Worm (Caenorhabditis elegans) whole organism, L4 larva: ENCODE data around the gene F37H8.6.

ENCODE experiments used
- F10B5.3 ChIP-seq: sonication (generic microtip); optimal IDR thresholded peaks from 2 replicates; lab custom pipeline; 2016; ENCODE audit warnings: mild to moderate bottlenecking, missing genetic modification characterization, missing compliant biosample characterization
- F26F4.8 ChIP-seq: fragments of 200-800 bp; sonication (Bioruptor generic); conservative IDR thresholded peaks from 2 replicates; pipeline ENCODE4 v1.3.6; 2022; ENCODE audit warnings: missing genetic modification characterization, missing compliant biosample characterization
- R02D3.7 ChIP-seq: fragments of 150-350 bp; sonication (generic microtip); optimal IDR thresholded peaks from 3 replicates; lab custom pipeline; 2014; ENCODE audit warnings: missing biosample characterization, missing genetic modification characterization
- Y105C5A.15 ChIP-seq: fragments of 200-800 bp; sonication (Bioruptor generic); IDR thresholded peaks from 2 replicates; pipeline ENCODE4 v1.3.6; 2022; ENCODE audit warnings: missing genetic modification characterization, missing compliant biosample characterization
- Y48G9A.11 ChIP-seq: fragments of 200-800 bp; sonication (Bioruptor generic); IDR thresholded peaks from 2 replicates; pipeline ENCODE4 v1.3.6; 2022; ENCODE audit warnings: missing genetic modification reagents, missing genetic modification characterization, missing compliant biosample characterization
- Y75B8A.6 ChIP-seq: fragments of 200-800 bp; sonication (Bioruptor generic); IDR thresholded peaks from 2 replicates; pipeline ENCODE4 v1.3.6; 2022; ENCODE audit warnings: missing genetic modification reagents, missing genetic modification characterization, missing compliant biosample characterization
- ZK337.2 ChIP-seq: fragments of 200-800 bp; sonication (Bioruptor generic); IDR thresholded peaks from 2 replicates; pipeline ENCODE4 v1.3.6; 2022; ENCODE audit warnings: missing genetic modification reagents, missing genetic modification characterization, missing compliant biosample characterization
- aha-1 ChIP-seq: fragments of 150-350 bp; peaks from one replicate; lab custom pipeline; 2014; ENCODE audit warnings: missing biosample characterization, missing genetic modification characterization
- aly-2 ChIP-seq: sonication (generic microtip); optimal IDR thresholded peaks from 2 replicates; lab custom pipeline; 2018; ENCODE audit warnings: missing biosample characterization, missing genetic modification characterization
- arid-1 ChIP-seq: fragments of 200-800 bp; sonication (Bioruptor generic); conservative IDR thresholded peaks from 2 replicates; pipeline ENCODE4 v1.3.6; 2022; ENCODE audit warnings: missing genetic modification reagents, missing genetic modification characterization, missing compliant biosample characterization
- ceh-20 ChIP-seq: fragments of 200-800 bp; sonication (Bioruptor generic); IDR thresholded peaks from 2 replicates; pipeline ENCODE4 v1.3.6; 2022; ENCODE audit warnings: missing genetic modification reagents, missing genetic modification characterization, missing compliant biosample characterization
- ceh-28 ChIP-seq: fragments of 150-350 bp; optimal IDR thresholded peaks from 2 replicates; lab custom pipeline; 2014; ENCODE audit warnings: missing biosample characterization, missing genetic modification reagents, missing genetic modification characterization
- ceh-32 ChIP-seq: sonication (generic microtip); optimal IDR thresholded peaks from 2 replicates; lab custom pipeline; 2016; ENCODE audit warnings: mild to moderate bottlenecking, missing genetic modification characterization, missing compliant biosample characterization; ENCODE audit not compliant: poor library complexity
- ceh-44 ChIP-seq: fragments of 200-800 bp; sonication (Bioruptor generic); IDR thresholded peaks from 2 replicates; pipeline ENCODE4 v1.3.6; 2022; ENCODE audit warnings: missing genetic modification reagents, missing genetic modification characterization, missing compliant biosample characterization
- ceh-62 ChIP-seq: sonication (generic microtip); optimal IDR thresholded peaks from 2 replicates; lab custom pipeline; 2017; ENCODE audit warnings: missing biosample characterization, missing genetic modification characterization
- daf-12 ChIP-seq: fragments of 150-350 bp; optimal IDR thresholded peaks from 2 replicates; lab custom pipeline; 2014; ENCODE audit warnings: missing biosample characterization, missing genetic modification reagents, missing genetic modification characterization
- daf-16 ChIP-seq, 3 experiments: sonication (generic microtip); optimal IDR thresholded peaks; 2 replicates each; lab custom pipeline; 2016 to 2017; ENCODE audit warnings: missing genetic modification characterization in 3 of 3, missing genetic modification reagents in 3 of 3, mild to moderate bottlenecking in 2 of 3, missing compliant biosample characterization in 2 of 3, missing biosample characterization in 1 of 3, moderate library complexity in 1 of 3
- dmd-8 ChIP-seq: fragments of 200-800 bp; sonication (Bioruptor generic); IDR thresholded peaks from 2 replicates; pipeline ENCODE4 v1.3.6; 2022; ENCODE audit warnings: missing genetic modification characterization, missing compliant biosample characterization
- dmd-9 ChIP-seq: fragments of 200-800 bp; sonication (Bioruptor generic); IDR thresholded peaks from 2 replicates; pipeline ENCODE4 v1.3.6; 2022; ENCODE audit warnings: missing genetic modification reagents, missing genetic modification characterization, missing compliant biosample characterization
- duxl-1 ChIP-seq: sonication (generic microtip); optimal IDR thresholded peaks from 2 replicates; lab custom pipeline; 2016; ENCODE audit warnings: mild to moderate bottlenecking, missing genetic modification characterization, moderate library complexity, missing compliant biosample characterization; ENCODE audit not compliant: poor library complexity
- egl-43 ChIP-seq: fragments of 200-800 bp; sonication (Bioruptor generic); IDR thresholded peaks from 2 replicates; pipeline ENCODE4 v1.3.6; 2022; ENCODE audit warnings: missing genetic modification reagents, missing genetic modification characterization, missing compliant biosample characterization
- hif-1 ChIP-seq, 2 experiments: sonication (generic microtip); optimal IDR thresholded peaks; 2 replicates each; lab custom pipeline; 2016 to 2017; ENCODE audit warnings: missing compliant biosample characterization in 2 of 2, missing genetic modification characterization in 2 of 2, missing genetic modification reagents in 2 of 2, missing genotype in 2 of 2, mild to moderate bottlenecking in 1 of 2
- hlh-11 ChIP-seq: fragments of 200-800 bp; sonication (Bioruptor generic); optimal IDR thresholded peaks from 2 replicates; lab custom pipeline; 2018; ENCODE audit warnings: mild to moderate bottlenecking, missing genetic modification characterization, missing compliant biosample characterization
- hlh-30 ChIP-seq: sonication (generic microtip); optimal IDR thresholded peaks from 2 replicates; lab custom pipeline; 2017; ENCODE audit warnings: antibody characterized with exemption, mild to moderate bottlenecking, missing genetic modification characterization, missing compliant biosample characterization; ENCODE audit not compliant: insufficient read depth
- jun-1 ChIP-seq: fragments of 150-350 bp; optimal IDR thresholded peaks from 2 replicates; lab custom pipeline; 2014; ENCODE audit warnings: missing biosample characterization, missing genetic modification reagents, missing genetic modification characterization
- lin-38 ChIP-seq: fragments of 200-800 bp; sonication (Bioruptor generic); IDR thresholded peaks from 2 replicates; pipeline ENCODE4 v1.3.6; 2022; ENCODE audit warnings: missing genetic modification reagents, missing genetic modification characterization, missing compliant biosample characterization
- madf-5 ChIP-seq, 2 experiments: fragments of 200-800 bp; sonication (Bioruptor generic); IDR thresholded peaks; 2 replicates each; pipeline ENCODE4 v1.3.6; 2022; ENCODE audit warnings: missing compliant biosample characterization in 2 of 2, missing genetic modification characterization in 2 of 2
- mdl-1 ChIP-seq, 2 experiments: fragments of 150-350 bp in 1 of 2; sonication (generic microtip) in 1 of 2; optimal IDR thresholded peaks; 2 replicates each; lab custom pipeline; 2014 to 2017; ENCODE audit warnings: missing biosample characterization in 2 of 2, missing genetic modification characterization in 2 of 2
- mxl-3 ChIP-seq: fragments of 200-800 bp; sonication (Bioruptor generic); optimal IDR thresholded peaks from 2 replicates; lab custom pipeline; 2018; ENCODE audit warnings: mild to moderate bottlenecking, missing genetic modification characterization, missing compliant biosample characterization
- nhr-25 ChIP-seq: sonication (generic microtip); optimal IDR thresholded peaks from 2 replicates; lab custom pipeline; 2017; ENCODE audit warnings: missing genetic modification characterization, mild to moderate bottlenecking, missing compliant biosample characterization, antibody characterized with exemption, moderate library complexity, borderline replicate concordance; ENCODE audit not compliant: insufficient read depth
- nhr-41 ChIP-seq: fragments of 200-800 bp; sonication (Bioruptor generic); IDR thresholded peaks from 2 replicates; pipeline ENCODE4 v1.3.6; 2022; ENCODE audit warnings: missing genetic modification reagents, missing genetic modification characterization, missing compliant biosample characterization
- nhr-77 ChIP-seq: fragments of 150-350 bp; optimal IDR thresholded peaks from 2 replicates; lab custom pipeline; 2014; ENCODE audit warnings: missing biosample characterization, missing genetic modification characterization
- pqm-1 ChIP-seq: sonication (generic microtip); optimal IDR thresholded peaks from 2 replicates; lab custom pipeline; 2017; ENCODE audit warnings: missing biosample characterization, missing genetic modification characterization
- rbr-2 ChIP-seq: sonication (generic microtip); optimal IDR thresholded peaks from 2 replicates; lab custom pipeline; 2016; ENCODE audit warnings: missing genotype, missing genetic modification characterization, missing compliant biosample characterization
- sdz-12 ChIP-seq: fragments of 200-800 bp; sonication (Bioruptor generic); optimal IDR thresholded peaks from 2 replicates; lab custom pipeline; 2018; ENCODE audit warnings: mild to moderate bottlenecking, missing genetic modification characterization, missing compliant biosample characterization
- spr-1 ChIP-seq: sonication (generic microtip); optimal IDR thresholded peaks from 2 replicates; lab custom pipeline; 2016; ENCODE audit warnings: mild to moderate bottlenecking, missing genetic modification characterization, missing compliant biosample characterization
- spr-3 ChIP-seq: fragments of 200-800 bp; sonication (Bioruptor generic); optimal IDR thresholded peaks from 2 replicates; lab custom pipeline; 2018; ENCODE audit warnings: mild to moderate bottlenecking, missing genetic modification characterization, missing compliant biosample characterization
- tra-1 ChIP-seq: fragments of 200-800 bp; sonication (Bioruptor generic); IDR thresholded peaks from 2 replicates; pipeline ENCODE4 v1.3.6; 2022; ENCODE audit warnings: missing genetic modification reagents, missing genetic modification characterization, missing compliant biosample characterization
- unc-130 ChIP-seq: sonication (generic microtip); optimal IDR thresholded peaks from 2 replicates; lab custom pipeline; 2016; ENCODE audit warnings: missing genetic modification reagents, missing genetic modification characterization, missing compliant biosample characterization
- vab-7 ChIP-seq: fragments of 200-800 bp; sonication (Bioruptor generic); IDR thresholded peaks from 2 replicates; pipeline ENCODE4 v1.3.6; 2022; ENCODE audit warnings: missing genetic modification reagents, missing genetic modification characterization, missing compliant biosample characterization
- zag-1 ChIP-seq: fragments of 150-350 bp; optimal IDR thresholded peaks from 2 replicates; lab custom pipeline; 2014; ENCODE audit warnings: missing biosample characterization, missing genetic modification characterization
- zfp-2 ChIP-seq: sonication (generic microtip); optimal IDR thresholded peaks from 2 replicates; lab custom pipeline; 2016; ENCODE audit warnings: mild to moderate bottlenecking, missing genetic modification characterization, missing compliant biosample characterization
- zip-11 ChIP-seq: fragments of 200-800 bp; sonication (Bioruptor generic); IDR thresholded peaks from 2 replicates; pipeline ENCODE4 v1.3.6; 2022; ENCODE audit warnings: missing genetic modification characterization, missing compliant biosample characterization
- zip-2 ChIP-seq: fragments of 150-350 bp; optimal IDR thresholded peaks from 2 replicates; lab custom pipeline; 2014; ENCODE audit warnings: missing biosample characterization, missing genetic modification characterization
- ztf-7 ChIP-seq: fragments of 150-350 bp; optimal IDR thresholded peaks from 2 replicates; lab custom pipeline; 2014; ENCODE audit warnings: missing biosample characterization, missing genetic modification characterization

The F37H8.6 gene

DNA sequence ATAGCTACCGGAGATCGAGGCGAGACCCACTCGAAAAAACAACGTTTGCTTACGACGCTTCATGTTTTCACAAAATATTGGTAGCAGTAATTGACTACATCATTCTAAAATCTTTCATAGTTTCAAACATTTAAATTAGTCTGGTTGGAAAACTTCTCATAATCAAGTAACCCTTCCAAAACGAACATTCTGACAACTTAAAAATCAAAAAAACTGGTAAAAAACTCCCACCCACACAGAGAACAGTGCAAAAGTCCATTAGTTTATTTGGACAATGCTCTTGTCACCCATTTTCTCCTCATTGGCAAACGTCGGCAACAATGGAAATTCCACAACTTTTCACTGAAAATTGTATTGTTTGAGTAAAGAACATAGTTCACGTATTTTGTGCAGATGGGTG is at the start of gene F37H8.6:
F37H8.6 (minus strand) TSS at position 101 of the 400 bp plus-strand sequence.
- TF ChIP-seq aha-1: peak; percentile 62
- TF ChIP-seq Y48G9A.11 (GFP tag; lab: Robert Waterston, UW): no peak

DNA sequence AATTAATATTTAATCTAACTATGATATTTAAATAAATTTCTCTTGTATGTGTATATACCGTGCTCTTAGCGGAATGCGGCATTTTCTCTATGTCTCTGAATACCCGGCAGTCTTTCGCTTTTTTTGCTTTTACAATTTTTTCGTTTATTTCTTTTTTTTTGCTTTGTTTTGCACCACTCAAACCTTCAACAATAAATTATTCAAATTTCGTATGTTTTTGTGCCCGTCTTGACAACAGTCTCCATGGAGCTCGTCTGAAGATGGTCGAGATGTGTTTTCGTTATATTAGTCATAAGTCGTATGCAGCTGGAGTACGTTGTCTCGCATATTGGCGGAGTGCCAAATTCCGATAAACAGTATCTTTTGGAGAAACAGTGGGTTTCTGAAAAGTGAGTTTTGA is 49.1 kb upstream of the F37H8.6 start, which contains the start of gene T06D8.2:
T06D8.2 (plus strand) TSS at position 301 of the 400 bp plus-strand sequence.
- no peak for TF ChIP-seq spr-3 (GFP tag; lab: Kevin White, UChicago)
- TF ChIP-seq zag-1 (tag; lab: Kevin White, UChicago): no peak
- no peak for TF ChIP-seq ceh-20 (GFP tag; lab: Robert Waterston, UW)
- no peak for TF ChIP-seq zfp-2 (tag; lab: Kevin White, UChicago)
- TF ChIP-seq egl-43 (GFP tag; lab: Robert Waterston, UW): no peak
- TF ChIP-seq dmd-9: no peak
- no peak for TF ChIP-seq jun-1 (tag; lab: Kevin White, UChicago)
- TF ChIP-seq nhr-77 (tag; lab: Kevin White, UChicago): no peak
- no peak for TF ChIP-seq Y75B8A.6 (GFP tag; lab: Robert Waterston, UW)
- TF ChIP-seq madf-5 (GFP tag; IDR thresholded peaks at IDR 0.05; lab: Robert Waterston, UW): no peak
- no peak for TF ChIP-seq dmd-8 (GFP tag; lab: Robert Waterston, UW)
- TF ChIP-seq mxl-3: no peak
- no peak for TF ChIP-seq ceh-32 (tag; lab: Kevin White, UChicago)
- TF ChIP-seq hif-1 (tag; optimal IDR thresholded peaks at IDR 0.05; lab: Kevin White, UChicago): no peak
- no peak for TF ChIP-seq spr-1 (tag; lab: Kevin White, UChicago)
- no peak for TF ChIP-seq zip-2 (tag; lab: Kevin White, UChicago)
- no peak for TF ChIP-seq zip-11 (GFP tag; lab: Robert Waterston, UW)
- TF ChIP-seq sdz-12 (GFP tag; lab: Kevin White, UChicago): no peak
- TF ChIP-seq F26F4.8 (GFP tag; lab: Robert Waterston, UW): no peak

DNA sequence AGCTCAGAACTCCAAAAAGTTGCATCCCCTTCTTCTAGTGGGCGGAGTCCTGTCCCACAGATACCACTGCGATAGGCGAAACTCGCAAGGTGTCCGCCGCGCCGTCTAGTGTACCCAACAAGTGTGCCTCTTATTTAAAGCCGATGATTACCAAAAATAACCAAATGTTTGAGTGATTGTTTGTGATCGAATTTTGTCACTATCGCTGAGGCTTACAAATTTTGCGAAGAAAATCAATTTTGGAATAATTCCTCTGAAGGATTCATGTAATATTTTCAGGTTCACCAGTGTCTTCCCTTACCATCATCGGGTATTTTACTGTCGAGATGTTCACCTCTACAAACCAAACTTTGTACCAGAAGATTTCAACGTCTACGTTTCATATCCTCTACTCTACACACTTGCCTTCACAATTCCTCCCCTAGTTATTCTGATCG is 46.8 kb upstream of the F37H8.6 start:
- TF ChIP-seq ceh-20 (GFP tag; lab: Robert Waterston, UW) (0 out of 2 replicates have a peak, but pooled peaks have one; percentile 21), arid-1 (GFP tag; lab: Robert Waterston, UW) (0 out of 2 replicates have a peak, but pooled peaks have one; percentile 51), duxl-1 (peak; percentile 84), ztf-7 (tag; lab: Kevin White, UChicago) (peak; percentile 31), lin-38 (GFP tag; lab: Robert Waterston, UW) (peak; percentile 86), ceh-62 (tag; lab: Kevin White, UChicago) (no peak), ceh-32 (tag; lab: Kevin White, UChicago) (no peak), nhr-41 (0 out of 2 replicates have a peak, but pooled peaks have one; percentile 26), daf-16 (GFP tag; optimal IDR thresholded peaks at IDR 0.05; lab: Kevin White, UChicago) (peak; percentile 60 to 64), daf-16 (tag; optimal IDR thresholded peaks at IDR 0.05; lab: Kevin White, UChicago) (peak; percentile 92), spr-3 (GFP tag; lab: Kevin White, UChicago) (peak; percentile 59), tra-1 (GFP tag; lab: Robert Waterston, UW) (peak; percentile 61; the same call in 1 of the 2 replicates), nhr-25 (tag; lab: Kevin White, UChicago) (no peak), dmd-9 (no peak), hlh-30 (peak; percentile 61), rbr-2 (tag; lab: Kevin White, UChicago) (peak; percentile 60), ceh-44 (GFP tag; lab: Robert Waterston, UW) (peak; percentile 96), mdl-1 (tag; optimal IDR thresholded peaks at IDR 0.05; lab: Kevin White, UChicago) (peak in 1 of 2 experiments; percentile 18), hlh-11 (tag; lab: Kevin White, UChicago) (peak; percentile 80), aly-2 (tag; lab: Kevin White, UChicago) (no peak), jun-1 (tag; lab: Kevin White, UChicago) (no peak), madf-5 (GFP tag; IDR thresholded peaks at IDR 0.05; lab: Robert Waterston, UW) (no peak), F10B5.3 (tag; lab: Kevin White, UChicago) (peak; percentile 76), sdz-12 (GFP tag; lab: Kevin White, UChicago) (no peak), ZK337.2 (GFP tag; lab: Robert Waterston, UW) (no peak), R02D3.7 (no peak), Y105C5A.15 (GFP tag; lab: Robert Waterston, UW) (no peak), pqm-1 (tag; lab: Kevin White, UChicago) (peak; percentile 41), spr-1 (tag; lab: Kevin White, UChicago) (peak; percentile 66), aha-1 (peak; percentile 62), daf-12 (tag; lab: Kevin White, UChicago) (no peak), ceh-28 (tag; lab: Kevin White, UChicago) (no peak), unc-130 (GFP tag; lab: Kevin White, UChicago) (peak; percentile 27), vab-7 (GFP tag; lab: Robert Waterston, UW) (0 out of 2 replicates have a peak, but pooled peaks have one; percentile 5)
